Worm (Caenorhabditis elegans) whole organism, late embryonic: ENCODE results near the gene T01B7.5.

Source experiments
- ceh-9 ChIP-seq: sonication (generic microtip); optimal IDR thresholded peaks from 2 replicates; lab custom pipeline; 2016; ENCODE audit warnings: mild to moderate bottlenecking, missing genetic modification characterization, inconsistent platforms, missing compliant biosample characterization
- elt-2 ChIP-seq: sonication (generic microtip); optimal IDR thresholded peaks from 2 replicates; lab custom pipeline; 2016; ENCODE audit warnings: missing genetic modification reagents, missing genetic modification characterization, missing compliant biosample characterization
- nfya-1 ChIP-seq: sonication (generic microtip); optimal IDR thresholded peaks from 2 replicates; lab custom pipeline; 2017; ENCODE audit warnings: missing genetic modification characterization, mild to moderate bottlenecking, missing compliant biosample characterization, antibody characterized with exemption, moderate library complexity
- syd-9 ChIP-seq: sonication (generic microtip); optimal IDR thresholded peaks from 2 replicates; lab custom pipeline; 2016; ENCODE audit warnings: mild to moderate bottlenecking, missing genetic modification characterization, moderate library complexity, missing compliant biosample characterization
- ttx-3 ChIP-seq: sonication (generic microtip); optimal IDR thresholded peaks from 2 replicates; lab custom pipeline; 2016; ENCODE audit warnings: missing genetic modification reagents, missing genetic modification characterization, missing compliant biosample characterization

DNA sequence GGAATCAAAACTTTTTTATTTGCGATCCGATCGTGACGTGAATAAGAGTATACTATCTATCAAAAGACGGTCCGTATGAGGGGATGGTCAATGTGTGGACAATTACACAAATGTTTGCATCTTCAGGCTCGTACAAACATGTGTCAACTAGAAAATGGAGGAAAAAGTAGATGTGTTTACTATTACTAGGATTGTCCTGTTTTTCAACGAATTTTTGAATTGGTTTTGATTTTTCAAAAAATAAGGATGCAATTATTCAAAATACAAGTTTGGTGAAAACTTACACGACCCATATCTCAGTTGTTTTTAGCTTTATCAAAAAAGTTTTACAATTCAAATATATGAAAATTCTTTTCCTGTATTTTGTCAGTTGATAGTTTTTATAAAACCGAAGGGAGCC, 38.6 kb downstream of the T01B7.5 start, which contains the start of gene K08F8.7:
- TF ChIP-seq ceh-9 (tag; lab: Kevin White, UChicago) (no peak), syd-9 (no peak), nfya-1 (tag; lab: Kevin White, UChicago) (no peak), ttx-3 (tag; lab: Kevin White, UChicago) (no peak), elt-2 (tag; lab: Kevin White, UChicago) (no peak)
